Fruit fly (Drosophila melanogaster) whole organism: ENCODE results near the gene Vta1.
A peak's percentile ranks its signal among the peaks of the same experiment; 100 is the strongest.

ENCODE experiments used
- CG8478 ChIP-seq: fragments of >200 bp; optimal IDR thresholded peaks from 2 replicates; lab custom pipeline; 2018; ENCODE audit warnings: inconsistent platforms
- Dll ChIP-seq: fragments of >200 bp; optimal IDR thresholded peaks from 2 replicates; lab custom pipeline; 2017
- EcR ChIP-seq, 2 experiments: fragments of >200 bp; optimal IDR thresholded peaks; 2 replicates each; lab custom pipeline; 2017; ENCODE audit warnings: missing biosample characterization in 2 of 2, missing genetic modification characterization in 2 of 2, missing genetic modification reagents in 2 of 2
- pan ChIP-seq: fragments of >200 bp; optimal IDR thresholded peaks from 2 replicates; lab custom pipeline; 2017
- psq ChIP-seq: fragments of >200 bp; optimal IDR thresholded peaks from 2 replicates; lab custom pipeline; 2017
- usp ChIP-seq: fragments of >200 bp; optimal IDR thresholded peaks from 2 replicates; lab custom pipeline; 2017; ENCODE audit warnings: missing biosample characterization, missing genetic modification characterization, mixed read lengths

Gene Vta1

dm6 chr3L:1652700-1653200 lies at the start of gene Vta1, which contains the start of gene CG7970:
Gene Vta1, minus strand, starts transcription at chr3L:1652900.
Gene CG7970, plus strand, starts transcription at chr3L:1652750.
- TF ChIP-seq EcR (GFP tag; optimal IDR thresholded peaks at IDR 0.05; lab: Kevin White, UChicago) (no peak), CG8478 (lab: Kevin White, UChicago) (no peak), Dll (lab: Kevin White, UChicago) (no peak), pan (lab: Kevin White, UChicago) (no peak), psq (no peak), usp (GFP tag; lab: Kevin White, UChicago) (no peak)

DNA sequence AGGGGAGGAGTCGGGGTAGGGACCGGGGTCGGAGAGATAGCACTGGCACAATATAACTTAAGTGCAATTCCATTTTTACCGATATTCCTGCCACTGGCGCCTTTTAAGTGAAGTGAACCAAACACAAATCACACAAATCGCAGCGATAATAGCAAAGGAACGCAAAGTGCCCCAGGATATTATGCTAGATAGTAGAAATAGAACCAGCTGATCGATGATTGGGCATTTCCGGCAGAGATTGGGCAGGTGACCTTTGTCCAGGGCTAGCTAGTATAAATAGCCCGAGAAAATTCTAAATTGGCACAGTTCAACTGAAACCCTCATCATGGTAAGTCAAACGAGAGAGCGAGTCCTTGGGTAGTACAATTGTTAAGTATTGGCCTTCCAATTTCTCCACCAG lies 41.6 kb upstream of the Vta1 start, which contains the start of gene CG12011:
CG12011 (plus strand) TSS at position 301 of the 400 bp plus-strand sequence.
- TF ChIP-seq psq (no peak), pan (lab: Kevin White, UChicago) (no peak), EcR (GFP tag; optimal IDR thresholded peaks at IDR 0.05; lab: Kevin White, UChicago) (no peak), Dll (lab: Kevin White, UChicago) (no peak), CG8478 (lab: Kevin White, UChicago) (no peak), usp (GFP tag; lab: Kevin White, UChicago) (no peak)

- TF ChIP-seq psq (no peak), CG8478 (lab: Kevin White, UChicago) (no peak), EcR (GFP tag; optimal IDR thresholded peaks at IDR 0.05; lab: Kevin White, UChicago) (no peak), usp (GFP tag; lab: Kevin White, UChicago) (no peak), pan (lab: Kevin White, UChicago) (no peak), Dll (lab: Kevin White, UChicago) (no peak)
Measured at dm6 chr3L:1692859-1693258, 40.2 kb upstream of the Vta1 start.

DNA sequence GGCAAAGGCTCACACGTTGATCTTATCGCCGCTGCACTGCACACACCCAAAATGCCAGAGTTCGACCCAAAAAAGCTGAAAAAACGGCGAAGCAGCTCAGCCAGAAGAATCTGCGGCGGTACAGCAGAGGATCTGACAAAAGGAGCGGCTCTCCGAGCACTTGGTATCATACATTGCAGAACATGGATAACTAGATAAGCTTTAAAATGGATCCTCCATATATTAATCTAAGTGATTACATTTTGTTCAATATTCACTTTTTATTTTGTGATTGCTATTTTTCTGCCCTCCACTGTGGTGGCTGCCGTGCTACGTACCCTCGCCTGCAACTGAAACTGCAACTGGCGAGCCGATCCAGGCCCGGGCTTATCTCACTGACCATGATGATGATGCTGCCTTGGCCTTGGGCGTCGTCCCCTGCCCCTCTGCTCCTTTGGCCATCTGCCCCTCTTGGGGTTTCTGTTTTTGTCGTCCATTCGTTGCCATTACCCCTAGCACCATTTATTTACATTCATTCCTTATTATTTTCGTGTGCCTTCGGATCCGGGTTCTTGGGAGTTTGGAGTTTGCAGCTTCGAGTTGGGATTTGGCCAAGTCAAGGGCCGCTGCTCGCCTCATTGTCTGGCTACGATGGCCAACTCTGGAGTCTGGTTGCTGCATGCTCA lies 39.6 kb upstream of the Vta1 start:
- TF ChIP-seq EcR (GFP tag; optimal IDR thresholded peaks at IDR 0.05; lab: Kevin White, UChicago) (peak in 1 of 2 experiments; percentile 18), CG8478 (lab: Kevin White, UChicago) (no peak), usp (GFP tag; lab: Kevin White, UChicago) (no peak)

- TF ChIP-seq psq (no peak), usp (GFP tag; lab: Kevin White, UChicago) (no peak), Dll (lab: Kevin White, UChicago) (no peak), EcR (GFP tag; optimal IDR thresholded peaks at IDR 0.05; lab: Kevin White, UChicago) (no peak)
Measured at dm6 chr3L:1690727-1691413, 38.2 kb upstream of the Vta1 start.

DNA sequence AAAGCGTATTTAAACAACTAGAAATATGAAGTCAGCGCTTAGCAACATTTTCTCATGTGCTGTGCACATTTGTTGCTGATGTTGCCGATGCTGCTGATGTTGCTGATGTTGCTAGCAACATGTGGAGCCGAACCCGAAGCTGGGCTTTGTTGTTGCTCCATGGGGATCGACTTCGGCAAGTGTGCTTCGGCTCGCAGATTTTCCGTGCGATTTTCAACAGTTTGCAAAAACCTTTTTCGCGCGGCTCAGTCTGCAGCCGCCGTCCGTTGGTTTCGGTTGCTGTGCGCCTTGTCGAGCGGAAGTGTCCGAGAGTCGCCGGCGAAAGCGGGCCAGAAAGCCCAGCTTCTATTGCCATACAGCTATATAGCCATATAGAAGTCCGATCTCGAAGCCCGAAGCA lies 35.9 kb upstream of the Vta1 start:
- no peak for TF ChIP-seq pan (lab: Kevin White, UChicago)
- TF ChIP-seq EcR (GFP tag; optimal IDR thresholded peaks at IDR 0.05; lab: Kevin White, UChicago), result no peak
- TF ChIP-seq CG8478 (lab: Kevin White, UChicago), result no peak
- TF ChIP-seq psq, result no peak
- no peak for TF ChIP-seq usp (GFP tag; lab: Kevin White, UChicago)
- TF ChIP-seq Dll (lab: Kevin White, UChicago), result no peak

dm6 chr3L:1688161-1688560 lies 35.5 kb upstream of the Vta1 start:
- TF ChIP-seq Dll (lab: Kevin White, UChicago), result no peak
- TF ChIP-seq psq, result no peak
- no peak for TF ChIP-seq CG8478 (lab: Kevin White, UChicago)
- no peak for TF ChIP-seq usp (GFP tag; lab: Kevin White, UChicago)
- TF ChIP-seq EcR (GFP tag; optimal IDR thresholded peaks at IDR 0.05; lab: Kevin White, UChicago), result no peak
- no peak for TF ChIP-seq pan (lab: Kevin White, UChicago)

DNA sequence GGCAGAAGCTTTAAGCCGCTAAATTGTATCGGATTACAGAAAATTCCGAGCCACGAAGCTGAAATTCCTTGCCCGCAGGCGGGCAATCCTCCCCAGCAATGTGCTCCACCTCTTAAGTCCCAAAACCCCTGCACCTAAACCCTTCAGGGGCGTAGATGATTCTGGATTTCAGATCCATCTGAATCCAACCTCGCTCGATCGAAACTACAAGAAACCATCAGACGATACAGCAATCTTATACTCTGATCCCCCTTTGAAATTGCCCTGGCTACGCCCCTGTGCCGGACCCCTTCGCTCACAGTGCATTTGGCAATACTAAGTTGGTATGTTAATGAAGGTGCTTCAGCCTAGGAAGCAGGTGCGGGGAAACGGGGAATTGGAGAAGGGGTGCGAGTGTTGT lies 30.4 kb upstream of the Vta1 start:
- TF ChIP-seq pan (lab: Kevin White, UChicago), result no peak
- no peak for TF ChIP-seq CG8478 (lab: Kevin White, UChicago)
- TF ChIP-seq usp (GFP tag; lab: Kevin White, UChicago), result no peak
- TF ChIP-seq psq, result no peak
- no peak for TF ChIP-seq Dll (lab: Kevin White, UChicago)
- no peak for TF ChIP-seq EcR (GFP tag; optimal IDR thresholded peaks at IDR 0.05; lab: Kevin White, UChicago)

dm6 chr3L:1679394-1679793 lies 26.7 kb upstream of the Vta1 start:
- TF ChIP-seq usp (GFP tag; lab: Kevin White, UChicago) (no peak), Dll (lab: Kevin White, UChicago) (no peak), CG8478 (lab: Kevin White, UChicago) (no peak), pan (lab: Kevin White, UChicago) (no peak), EcR (GFP tag; optimal IDR thresholded peaks at IDR 0.05; lab: Kevin White, UChicago) (no peak), psq (no peak)

dm6 chr3L:1676222-1676621 lies 23.5 kb upstream of the Vta1 start:
- TF ChIP-seq usp (GFP tag; lab: Kevin White, UChicago) (no peak), pan (lab: Kevin White, UChicago) (no peak), Dll (lab: Kevin White, UChicago) (no peak), psq (no peak), EcR (GFP tag; optimal IDR thresholded peaks at IDR 0.05; lab: Kevin White, UChicago) (no peak), CG8478 (lab: Kevin White, UChicago) (no peak)

DNA sequence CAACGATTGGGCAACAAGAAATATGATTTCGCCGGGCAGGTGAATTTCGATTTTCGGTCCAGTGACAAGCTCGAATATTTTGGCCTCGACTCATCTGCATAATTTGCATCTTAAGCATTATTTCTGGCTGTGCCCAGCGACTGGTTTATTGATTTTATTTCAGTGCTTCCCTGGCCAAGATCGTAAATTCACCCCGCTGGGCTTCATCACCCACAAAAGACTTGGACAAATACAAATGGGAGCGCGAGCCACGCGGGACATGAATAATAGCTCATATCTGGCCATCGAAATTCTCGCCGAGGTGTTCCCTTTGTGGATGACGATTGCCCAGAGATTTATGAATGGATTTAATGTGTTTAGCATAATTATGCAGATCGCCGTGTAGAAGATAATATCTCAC lies 22.5 kb upstream of the Vta1 start:
- TF ChIP-seq usp (GFP tag; lab: Kevin White, UChicago) (no peak), Dll (lab: Kevin White, UChicago) (no peak), EcR (GFP tag; optimal IDR thresholded peaks at IDR 0.05; lab: Kevin White, UChicago) (no peak), CG8478 (lab: Kevin White, UChicago) (no peak), psq (no peak), pan (lab: Kevin White, UChicago) (no peak)
